Fruit fly (Drosophila melanogaster) whole organism, embryonic: Measurements from ENCODE around the gene CG7304.

Source experiments
- Adf1 ChIP-seq: fragments of 200-800 bp; sonication (Bioruptor generic); IDR thresholded peaks from 2 replicates; pipeline ENCODE4 v1.3.6; 2022; ENCODE audit warnings: missing biosample characterization, missing genetic modification characterization
- Asciz ChIP-seq: fragments of 200-800 bp; sonication (Bioruptor generic); optimal IDR thresholded peaks from 2 replicates; lab custom pipeline; 2017; ENCODE audit warnings: missing biosample characterization, mild to moderate bottlenecking, missing genetic modification characterization, missing genetic modification reagents
- B-H2 ChIP-seq: fragments of 200-800 bp; sonication (Bioruptor generic); optimal IDR thresholded peaks from 2 replicates; lab custom pipeline; 2018; ENCODE audit warnings: missing biosample characterization, mild to moderate bottlenecking, missing genetic modification characterization
- CG10209 ChIP-seq: fragments of 200-800 bp; sonication (Bioruptor generic); optimal IDR thresholded peaks from 3 replicates; lab custom pipeline; 2017; ENCODE audit warnings: missing biosample characterization, mild to moderate bottlenecking, missing genetic modification characterization, missing genetic modification reagents
- CG11695 ChIP-seq: fragments of 200-800 bp; sonication (Bioruptor generic); IDR thresholded peaks from 3 replicates; pipeline ENCODE4 v1.3.6; 2022; ENCODE audit warnings: missing biosample characterization, missing genetic modification characterization
- CG12299 ChIP-seq: fragments of 200-800 bp; sonication (Bioruptor generic); optimal IDR thresholded peaks from 2 replicates; lab custom pipeline; 2018; ENCODE audit warnings: missing biosample characterization, mild to moderate bottlenecking, missing genetic modification characterization
- CG13624 ChIP-seq: fragments of 200-800 bp; sonication (Bioruptor generic); optimal IDR thresholded peaks from 2 replicates; lab custom pipeline; 2016; ENCODE audit warnings: missing biosample characterization, missing genetic modification characterization
- CG14441 ChIP-seq: fragments of 200-800 bp; sonication (Bioruptor generic); IDR thresholded peaks from 2 replicates; pipeline ENCODE4 v1.3.6; 2022; ENCODE audit warnings: missing biosample characterization, missing genetic modification characterization
- CG1647 ChIP-seq: fragments of 200-800 bp; sonication (Bioruptor generic); optimal IDR thresholded peaks from 3 replicates; lab custom pipeline; 2016; ENCODE audit warnings: missing biosample characterization, missing genetic modification characterization
- CG17361 ChIP-seq: fragments of 200-800 bp; sonication (Bioruptor generic); IDR thresholded peaks from 3 replicates; pipeline ENCODE4 v1.3.6; 2022; ENCODE audit warnings: missing biosample characterization, missing genetic modification characterization
- CG2199 ChIP-seq: fragments of 200-800 bp; sonication (Bioruptor generic); IDR thresholded peaks from 3 replicates; pipeline ENCODE4 v1.3.6; 2022; ENCODE audit warnings: missing biosample characterization, missing genetic modification characterization
- CG31441 ChIP-seq: fragments of 200-800 bp; sonication (Bioruptor generic); IDR thresholded peaks from 2 replicates; pipeline ENCODE4 v1.3.6; 2022; ENCODE audit warnings: missing biosample characterization, missing genetic modification characterization
- CG33213 ChIP-seq: fragments of 200-800 bp; sonication (Bioruptor generic); optimal IDR thresholded peaks from 3 replicates; lab custom pipeline; 2016; ENCODE audit warnings: missing biosample characterization, missing genetic modification characterization
- CG3407 ChIP-seq: fragments of 200-800 bp; sonication (Bioruptor generic); optimal IDR thresholded peaks from 2 replicates; lab custom pipeline; 2018; ENCODE audit warnings: missing biosample characterization, mild to moderate bottlenecking, missing genetic modification characterization
- CG4424 ChIP-seq: fragments of 200-800 bp; sonication (Bioruptor generic); optimal IDR thresholded peaks from 3 replicates; lab custom pipeline; 2016; ENCODE audit warnings: missing biosample characterization, missing genetic modification characterization
- CG6175 ChIP-seq: fragments of 200-800 bp; sonication (Bioruptor generic); IDR thresholded peaks from 3 replicates; pipeline ENCODE4 v1.3.6; 2022; ENCODE audit warnings: missing biosample characterization, missing genetic modification characterization
- CG7556 ChIP-seq: fragments of 200-800 bp; sonication (Bioruptor generic); optimal IDR thresholded peaks from 2 replicates; lab custom pipeline; 2017; ENCODE audit warnings: missing biosample characterization, mild to moderate bottlenecking, missing genetic modification characterization
- CG7839 ChIP-seq: fragments of 200-800 bp; sonication (Bioruptor generic); optimal IDR thresholded peaks from 3 replicates; lab custom pipeline; 2018; ENCODE audit warnings: missing biosample characterization, mild to moderate bottlenecking, missing genetic modification characterization, moderate library complexity
- CG7987 ChIP-seq: fragments of 200-800 bp; sonication (Bioruptor generic); optimal IDR thresholded peaks from 2 replicates; lab custom pipeline; 2018; ENCODE audit warnings: missing biosample characterization, mild to moderate bottlenecking, missing genetic modification characterization, moderate library complexity
- CG9727 ChIP-seq: fragments of 200-800 bp; sonication (Bioruptor generic); optimal IDR thresholded peaks from 3 replicates; lab custom pipeline; 2017; ENCODE audit warnings: missing biosample characterization, mild to moderate bottlenecking, missing genetic modification characterization
- CTCF ChIP-seq: fragments of 200-800 bp; sonication (Bioruptor generic); optimal IDR thresholded peaks from 2 replicates; lab custom pipeline; 2017; ENCODE audit warnings: missing biosample characterization, mild to moderate bottlenecking, missing genetic modification characterization, moderate library complexity
- Chrac-16 ChIP-seq: fragments of 200-800 bp; sonication (Bioruptor generic); optimal IDR thresholded peaks from 3 replicates; lab custom pipeline; 2016; ENCODE audit warnings: missing biosample characterization, missing genetic modification characterization
- CkIIα-i1 ChIP-seq: fragments of 200-800 bp; sonication (Bioruptor generic); IDR thresholded peaks from 2 replicates; pipeline ENCODE4 v1.3.6; 2022; ENCODE audit warnings: missing biosample characterization, missing genetic modification characterization
- D19A ChIP-seq: fragments of 200-800 bp; optimal IDR thresholded peaks from 3 replicates; lab custom pipeline; 2019; ENCODE audit warnings: missing biosample characterization, mild to moderate bottlenecking, missing genetic modification characterization, moderate library complexity
- Elba2 ChIP-seq: fragments of 200-800 bp; sonication (Bioruptor generic); optimal IDR thresholded peaks from 3 replicates; lab custom pipeline; 2016; ENCODE audit warnings: missing biosample characterization, missing genetic modification characterization
- Fer2 ChIP-seq: fragments of 200-800 bp; sonication (Bioruptor generic); optimal IDR thresholded peaks from 2 replicates; lab custom pipeline; 2018; ENCODE audit warnings: missing biosample characterization, mild to moderate bottlenecking, missing genetic modification characterization, moderate library complexity
- Gsc ChIP-seq: fragments of 200-800 bp; sonication (Bioruptor generic); IDR thresholded peaks from 2 replicates; pipeline ENCODE4 v1.3.6; 2022; ENCODE audit warnings: missing biosample characterization, missing genetic modification characterization
- HLH54F ChIP-seq: fragments of 200-800 bp; sonication (Bioruptor generic); optimal IDR thresholded peaks from 3 replicates; lab custom pipeline; 2016; ENCODE audit warnings: missing biosample characterization, missing genetic modification characterization
- HLHmδ ChIP-seq: fragments of 200-800 bp; sonication (Bioruptor generic); optimal IDR thresholded peaks from 2 replicates; lab custom pipeline; 2018; ENCODE audit warnings: missing biosample characterization, mild to moderate bottlenecking, missing genetic modification characterization, moderate library complexity
- Lpt ChIP-seq: fragments of >200 bp; optimal IDR thresholded peaks from 2 replicates; lab custom pipeline; 2018; ENCODE audit warnings: missing biosample characterization, missing genetic modification characterization
- Mrtf ChIP-seq: fragments of 200-800 bp; sonication (Bioruptor generic); IDR thresholded peaks from 3 replicates; pipeline ENCODE4 v1.3.6; 2022; ENCODE audit warnings: missing biosample characterization, missing genetic modification characterization
- Myb ChIP-seq: fragments of 200-800 bp; sonication (Bioruptor generic); optimal IDR thresholded peaks from 2 replicates; lab custom pipeline; 2016; ENCODE audit warnings: missing biosample characterization, missing genetic modification characterization
- Oli ChIP-seq: fragments of 200-800 bp; sonication (Bioruptor generic); optimal IDR thresholded peaks from 2 replicates; lab custom pipeline; 2018; ENCODE audit warnings: missing biosample characterization, mild to moderate bottlenecking, missing genetic modification characterization, moderate library complexity
- Opbp ChIP-seq: fragments of 200-800 bp; sonication (Bioruptor generic); IDR thresholded peaks from 3 replicates; pipeline ENCODE4 v1.3.6; 2022; ENCODE audit warnings: missing biosample characterization, missing genetic modification characterization; ENCODE audit not compliant: partially characterized antibody
- ato ChIP-seq: fragments of 200-800 bp; sonication (Bioruptor generic); IDR thresholded peaks from 2 replicates; pipeline ENCODE4 v1.3.6; 2022; ENCODE audit warnings: missing biosample characterization, missing genetic modification characterization; ENCODE audit not compliant: partially characterized antibody
- cad ChIP-seq: fragments of >200 bp; optimal IDR thresholded peaks from 2 replicates; lab custom pipeline; 2017; ENCODE audit warnings: missing biosample characterization, missing genetic modification characterization
- chn ChIP-seq: fragments of 200-800 bp; sonication (Bioruptor generic); optimal IDR thresholded peaks from 2 replicates; lab custom pipeline; 2016; ENCODE audit warnings: missing biosample characterization, missing genetic modification characterization
- crol ChIP-seq: fragments of 200-800 bp; sonication (Bioruptor generic); IDR thresholded peaks from 2 replicates; pipeline ENCODE4 v1.3.6; 2022; ENCODE audit warnings: missing biosample characterization, missing genetic modification characterization
- cwo ChIP-seq: fragments of 200-800 bp; sonication (Bioruptor generic); optimal IDR thresholded peaks from 3 replicates; lab custom pipeline; 2017; ENCODE audit warnings: missing biosample characterization, missing genetic modification characterization, mild to moderate bottlenecking, moderate library complexity, missing genetic modification reagents
- dysf ChIP-seq: fragments of 200-800 bp; sonication (Bioruptor generic); IDR thresholded peaks from 3 replicates; pipeline ENCODE4 v1.3.6; 2022; ENCODE audit warnings: missing biosample characterization, missing genetic modification characterization
- fru ChIP-seq: fragments of >200 bp; optimal IDR thresholded peaks from 2 replicates; lab custom pipeline; 2017
- gsb-n ChIP-seq: fragments of 200-800 bp; sonication (Bioruptor generic); optimal IDR thresholded peaks from 3 replicates; lab custom pipeline; 2018; ENCODE audit warnings: missing biosample characterization, mild to moderate bottlenecking, missing genetic modification characterization
- hkb ChIP-seq, 2 experiments: fragments of 200-800 bp in 1 of 2; fragments of >200 bp in 1 of 2; sonication (Bioruptor generic) in 1 of 2; IDR thresholded peaks in 1 of 2; optimal IDR thresholded peaks in 1 of 2; 2 replicates each; pipeline versions ENCODE4 v1.3.6 to Lab custom; 2017 to 2022; ENCODE audit warnings: missing biosample characterization in 1 of 2, missing genetic modification characterization in 1 of 2
- knrl ChIP-seq: fragments of 200-800 bp; sonication (Bioruptor generic); IDR thresholded peaks from 3 replicates; pipeline ENCODE4 v1.3.6; 2022; ENCODE audit warnings: missing biosample characterization, missing genetic modification characterization; ENCODE audit not compliant: partially characterized antibody
- onecut ChIP-seq: fragments of 200-800 bp; sonication (Bioruptor generic); IDR thresholded peaks from 2 replicates; pipeline ENCODE4 v1.3.6; 2022; ENCODE audit warnings: missing biosample characterization, missing genetic modification characterization
- psq ChIP-seq: fragments of 200-800 bp; sonication (Bioruptor generic); optimal IDR thresholded peaks from 2 replicates; lab custom pipeline; 2017; ENCODE audit warnings: missing biosample characterization, missing genetic modification characterization
- rib ChIP-seq: fragments of 200-800 bp; sonication (Bioruptor generic); IDR thresholded peaks from 2 replicates; pipeline ENCODE4 v1.3.6; 2022; ENCODE audit warnings: missing biosample characterization, missing genetic modification characterization
- sens-2 ChIP-seq: fragments of 200-800 bp; sonication (Bioruptor generic); IDR thresholded peaks from 2 replicates; pipeline ENCODE4 v1.3.6; 2022; ENCODE audit warnings: missing biosample characterization, missing genetic modification characterization
- slbo ChIP-seq: fragments of 200-800 bp; sonication (Bioruptor generic); IDR thresholded peaks from 2 replicates; pipeline ENCODE4 v1.3.6; 2022; ENCODE audit warnings: missing biosample characterization, missing genetic modification characterization
- stwl ChIP-seq: fragments of 200-800 bp; sonication (Bioruptor generic); optimal IDR thresholded peaks from 3 replicates; lab custom pipeline; 2018; ENCODE audit warnings: missing biosample characterization, mild to moderate bottlenecking, missing genetic modification characterization, moderate library complexity
- tap ChIP-seq: fragments of 200-800 bp; optimal IDR thresholded peaks from 3 replicates; lab custom pipeline; 2019; ENCODE audit warnings: missing biosample characterization, mild to moderate bottlenecking, missing genetic modification characterization, moderate library complexity
- tio ChIP-seq: fragments of 200-800 bp; sonication (Bioruptor generic); optimal IDR thresholded peaks from 2 replicates; lab custom pipeline; 2017; ENCODE audit warnings: missing biosample characterization, missing genetic modification characterization, inconsistent platforms
- twi ChIP-seq: fragments of 200-800 bp; optimal IDR thresholded peaks from 2 replicates; lab custom pipeline; 2019; ENCODE audit warnings: missing biosample characterization, mild to moderate bottlenecking, missing genetic modification characterization, moderate library complexity

Gene CG7304

DNA sequence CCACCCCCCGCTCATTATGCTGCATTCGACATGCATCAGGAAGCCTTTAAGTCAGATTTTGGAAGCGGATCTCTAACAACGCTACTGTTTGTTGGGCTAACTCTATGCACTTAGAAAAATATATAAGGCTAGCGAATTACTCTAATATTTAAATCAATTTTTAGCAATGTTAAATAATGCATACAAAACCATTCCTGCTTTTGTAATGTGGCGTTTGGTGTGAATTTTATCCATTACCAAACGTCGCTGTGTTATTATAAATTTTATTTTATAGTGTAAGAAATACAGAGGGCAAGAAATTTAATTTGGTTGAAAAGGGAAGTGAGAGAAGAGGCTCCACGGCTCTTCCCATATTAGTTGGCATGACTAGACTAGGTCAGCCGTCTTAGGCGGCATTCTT lies 6.7 kb upstream of the CG7304 start (continued):
- TF ChIP-seq stwl (tag; lab: Kevin White, UChicago) (peak; percentile 31), HLHmδ (GFP tag; lab: Kevin White, UChicago) (no peak), CG7839 (peak; percentile 29), onecut (GFP tag; lab: Robert Waterston, UW) (0 out of 2 replicates have a peak, but pooled peaks have one; percentile 11), HLH54F (GFP tag; lab: Kevin White, UChicago) (no peak), CG3407 (GFP tag; lab: Kevin White, UChicago) (no peak), D19A (peak; percentile 60), CG14441 (GFP tag; lab: Robert Waterston, UW) (no peak), B-H2 (GFP tag; lab: Kevin White, UChicago) (no peak), knrl (GFP tag; lab: Robert Waterston, UW) (no peak), twi (tag; lab: Kevin White, UChicago) (peak; percentile 26), crol (GFP tag; lab: Robert Waterston, UW) (no peak), rib (GFP tag; lab: Robert Waterston, UW) (no peak), CG17361 (GFP tag; lab: Robert Waterston, UW) (peak; percentile 55; the same call in 2 of the 3 replicates), Chrac-16 (GFP tag; lab: Kevin White, UChicago) (peak; percentile 30), Myb (GFP tag; lab: Kevin White, UChicago) (no peak), psq (GFP tag; lab: Kevin White, UChicago) (no peak), CG10209 (GFP tag; lab: Kevin White, UChicago) (peak; percentile 11), CG2199 (GFP tag; lab: Robert Waterston, UW) (no peak), Elba2 (no peak), CTCF (GFP tag; lab: Kevin White, UChicago) (no peak), Lpt (no peak), sens-2 (GFP tag; lab: Robert Waterston, UW) (no peak), CG31441 (GFP tag; lab: Robert Waterston, UW) (peak; percentile 58), dysf (GFP tag; lab: Robert Waterston, UW) (no peak), CG7556 (peak; percentile 8), CG4424 (peak; percentile 43), Mrtf (GFP tag; lab: Robert Waterston, UW) (no peak), CG12299 (tag; lab: Kevin White, UChicago) (no peak), gsb-n (peak; percentile 51), cwo (GFP tag; lab: Kevin White, UChicago) (no peak), cad (GFP tag; lab: Kevin White, UChicago) (no peak), CG33213 (no peak), Gsc (GFP tag; lab: Robert Waterston, UW) (no peak), Asciz (GFP tag; lab: Kevin White, UChicago) (peak; percentile 30), CG11695 (GFP tag; lab: Robert Waterston, UW) (no peak), CG7987 (GFP tag; lab: Kevin White, UChicago) (no peak), Adf1 (GFP tag; lab: Robert Waterston, UW) (no peak), Oli (peak; percentile 27), fru (lab: Kevin White, UChicago) (no peak), CG9727 (peak; percentile 59), hkb (optimal IDR thresholded peaks at IDR 0.05; lab: Kevin White, UChicago) (no peak), hkb (GFP tag; IDR thresholded peaks at IDR 0.05; lab: Robert Waterston, UW) (0 out of 2 replicates have a peak, but pooled peaks have one; percentile 36), Opbp (GFP tag; lab: Robert Waterston, UW) (no peak), CG6175 (GFP tag; lab: Robert Waterston, UW) (no peak), slbo (GFP tag; lab: Robert Waterston, UW) (no peak), tio (GFP tag; lab: Kevin White, UChicago) (peak; percentile 29), Fer2 (no peak), tap (tag; lab: Kevin White, UChicago) (no peak), chn (GFP tag; lab: Kevin White, UChicago) (no peak), CG13624 (GFP tag; lab: Kevin White, UChicago) (no peak), CkIIα-i1 (GFP tag; lab: Robert Waterston, UW) (no peak), CG1647 (GFP tag; lab: Kevin White, UChicago) (no peak), ato (GFP tag; lab: Robert Waterston, UW) (no peak)
